Worm (Caenorhabditis elegans) whole organism, L4 larva: ENCODE measurements around the gene nhr-86.
A peak's percentile ranks its signal among the peaks of the same experiment; 100 is the strongest.

ENCODE experiments used
- aha-1 ChIP-seq: fragments of 150-350 bp; peaks from one replicate; lab custom pipeline; 2014; ENCODE audit warnings: missing biosample characterization, missing genetic modification characterization
- ceh-62 ChIP-seq: sonication (generic microtip); optimal IDR thresholded peaks from 2 replicates; lab custom pipeline; 2017; ENCODE audit warnings: missing biosample characterization, missing genetic modification characterization
- ceh-82 ChIP-seq: sonication (generic microtip); optimal IDR thresholded peaks from 2 replicates; lab custom pipeline; 2017; ENCODE audit warnings: missing biosample characterization, missing genetic modification characterization
- dpl-1 ChIP-seq: fragments of 150-350 bp; optimal IDR thresholded peaks from 2 replicates; lab custom pipeline; 2014; ENCODE audit warnings: missing biosample characterization, missing genetic modification reagents, missing genetic modification characterization
- dve-1 ChIP-seq: sonication (generic microtip); optimal IDR thresholded peaks from 2 replicates; lab custom pipeline; 2017; ENCODE audit warnings: antibody characterized with exemption, mild to moderate bottlenecking, missing genetic modification characterization, missing compliant biosample characterization; ENCODE audit not compliant: insufficient read depth
- lin-38 ChIP-seq: fragments of 200-800 bp; sonication (Bioruptor generic); IDR thresholded peaks from 2 replicates; pipeline ENCODE4 v1.3.6; 2022; ENCODE audit warnings: missing genetic modification reagents, missing genetic modification characterization, missing compliant biosample characterization
- mdl-1 ChIP-seq, 2 experiments: fragments of 150-350 bp in 1 of 2; sonication (generic microtip) in 1 of 2; optimal IDR thresholded peaks; 2 replicates each; lab custom pipeline; 2014 to 2017; ENCODE audit warnings: missing biosample characterization in 2 of 2, missing genetic modification characterization in 2 of 2
- unc-130 ChIP-seq: sonication (generic microtip); optimal IDR thresholded peaks from 2 replicates; lab custom pipeline; 2016; ENCODE audit warnings: missing genetic modification reagents, missing genetic modification characterization, missing compliant biosample characterization

- TF ChIP-seq lin-38 (GFP tag; lab: Robert Waterston, UW) (peak; percentile 8; the same call in 1 of the 2 replicates), ceh-82 (no peak), dve-1 (tag; lab: Kevin White, UChicago) (peak; percentile 69), unc-130 (no peak), mdl-1 (tag; optimal IDR thresholded peaks at IDR 0.05; lab: Kevin White, UChicago) (peak in 1 of 2 experiments; percentile 88), dpl-1 (GFP tag; lab: Kevin White, UChicago) (peak; percentile 17), aha-1 (tag; lab: Kevin White, UChicago) (peak; percentile 97), ceh-62 (tag; lab: Kevin White, UChicago) (no peak)
These were observed 1.4 kb upstream of the nhr-86 start, which contains the start of gene lbp-9 for ce11 chrV:2067985-2068499.
